Worm (Caenorhabditis elegans) whole organism, L2 larva: ENCODE data around the gene srh-111.

ENCODE experiments used
- C34F6.9 ChIP-seq: fragments of 150-350 bp; optimal IDR thresholded peaks from 2 replicates; lab custom pipeline; 2014; ENCODE audit warnings: missing biosample characterization, missing genetic modification characterization
- R02D3.7 ChIP-seq: fragments of 150-350 bp; optimal IDR thresholded peaks from 2 replicates; lab custom pipeline; 2014; ENCODE audit warnings: missing biosample characterization, missing genetic modification characterization
- alr-1 ChIP-seq: fragments of 150-350 bp; optimal IDR thresholded peaks from 2 replicates; lab custom pipeline; 2014; ENCODE audit warnings: missing biosample characterization, missing genetic modification characterization
- crh-2 ChIP-seq: sonication (generic microtip); optimal IDR thresholded peaks from 2 replicates; lab custom pipeline; 2017; ENCODE audit warnings: missing biosample characterization, missing genetic modification characterization
- dmd-4 ChIP-seq: sonication (generic microtip); optimal IDR thresholded peaks from 2 replicates; lab custom pipeline; 2017; ENCODE audit warnings: missing biosample characterization, missing genetic modification characterization
- elt-1 ChIP-seq: fragments of 150-350 bp; optimal IDR thresholded peaks from 2 replicates; lab custom pipeline; 2014; ENCODE audit warnings: missing biosample characterization, missing genetic modification characterization
- nhr-10 ChIP-seq: sonication (generic microtip); optimal IDR thresholded peaks from 2 replicates; lab custom pipeline; 2017; ENCODE audit warnings: missing biosample characterization, missing genetic modification characterization
- nhr-21 ChIP-seq: fragments of 150-350 bp; optimal IDR thresholded peaks from 2 replicates; lab custom pipeline; 2014; ENCODE audit warnings: missing biosample characterization, missing genetic modification characterization
- nhr-6 ChIP-seq: fragments of 150-350 bp; optimal IDR thresholded peaks from 2 replicates; lab custom pipeline; 2014; ENCODE audit warnings: missing biosample characterization, missing genetic modification characterization
- nhr-77 ChIP-seq: fragments of 150-350 bp; optimal IDR thresholded peaks from 2 replicates; lab custom pipeline; 2014; ENCODE audit warnings: missing biosample characterization, missing genetic modification characterization
- sma-3 ChIP-seq: sonication (generic microtip); optimal IDR thresholded peaks from 2 replicates; lab custom pipeline; 2016; ENCODE audit warnings: missing genetic modification reagents, missing genetic modification characterization, missing compliant biosample characterization
- unc-39 ChIP-seq: fragments of 150-350 bp; optimal IDR thresholded peaks from 2 replicates; lab custom pipeline; 2014; ENCODE audit warnings: missing biosample characterization, missing genetic modification characterization

Gene srh-111

ce11 chrV:17438317-17438716, 46.7 kb downstream of the srh-111 start, which contains the start of gene srsx-2:
TSS of gene srsx-2 (minus strand) at chrV:17438417.
- TF ChIP-seq C34F6.9 (tag; lab: Kevin White, UChicago) (no peak), dmd-4 (tag; lab: Kevin White, UChicago) (no peak), nhr-10 (tag; lab: Kevin White, UChicago) (no peak)

- TF ChIP-seq nhr-10 (tag; lab: Kevin White, UChicago) = no peak
- TF ChIP-seq nhr-21 = no peak
- no peak for TF ChIP-seq elt-1 (tag; lab: Kevin White, UChicago)
- no peak for TF ChIP-seq nhr-6 (tag; lab: Kevin White, UChicago)
- no peak for TF ChIP-seq unc-39 (tag; lab: Kevin White, UChicago)
- TF ChIP-seq sma-3 = no peak
- no peak for TF ChIP-seq nhr-77 (tag; lab: Kevin White, UChicago)
- no peak for TF ChIP-seq R02D3.7
- no peak for TF ChIP-seq crh-2 (tag; lab: Kevin White, UChicago)
- no peak for TF ChIP-seq alr-1
Measured at ce11 chrV:17436492-17436891, 48.5 kb downstream of the srh-111 start, which contains the start of gene F20E11.18. TSS of gene F20E11.18 (minus strand) at chrV:17436592.
